Fruit fly (Drosophila melanogaster) Kc167 (cell line): ENCODE results near the gene phol.

Experiments used
- Myc ChIP-seq: fragments of >200 bp; optimal IDR thresholded peaks from 2 replicates; lab custom pipeline; 2017; ENCODE audit warnings: missing external identifiers
- Sin3A ChIP-seq: fragments of >200 bp; optimal IDR thresholded peaks from 2 replicates; lab custom pipeline; 2018; ENCODE audit warnings: missing external identifiers
- h ChIP-seq: fragments of >200 bp; optimal IDR thresholded peaks from 3 replicates; lab custom pipeline; 2018; ENCODE audit warnings: missing external identifiers
- insv ChIP-seq: fragments of >200 bp; optimal IDR thresholded peaks from 3 replicates; lab custom pipeline; 2018; ENCODE audit warnings: missing external identifiers
- psq ChIP-seq: fragments of >200 bp; optimal IDR thresholded peaks from 2 replicates; lab custom pipeline; 2017; ENCODE audit warnings: missing external identifiers
- ttk ChIP-seq: sonication (Bioruptor generic); optimal IDR thresholded peaks from 2 replicates; lab custom pipeline; 2017; ENCODE audit warnings: missing external identifiers

DNA sequence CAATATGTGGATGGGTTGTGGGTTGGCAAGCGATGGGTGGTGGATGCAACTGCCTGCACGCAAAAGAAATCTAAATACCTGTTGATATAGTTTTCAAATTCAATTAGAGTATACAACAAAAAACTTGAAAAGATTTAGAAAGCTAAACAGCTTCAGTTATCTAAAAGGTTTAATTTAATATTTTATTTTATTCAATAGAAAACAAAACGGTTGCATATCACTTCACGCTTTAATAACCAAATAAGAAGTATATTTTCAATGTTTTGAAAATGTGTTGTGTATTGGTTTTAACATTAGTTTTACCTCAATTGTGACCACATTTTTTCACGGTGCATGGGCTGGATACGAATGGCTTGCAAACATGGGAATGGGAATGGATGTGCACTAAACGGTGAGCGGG lies 33.5 kb upstream of the phol start:
- TF ChIP-seq Myc (lab: Kevin White, UChicago) (no peak), insv (lab: Kevin White, UChicago) (no peak), h (lab: Kevin White, UChicago) (no peak), Sin3A (no peak), ttk (lab: Kevin White, UChicago) (no peak), psq (lab: Kevin White, UChicago) (no peak)
